Fruit fly (Drosophila melanogaster) whole organism, embryonic: ENCODE measurements around the gene CG9328.
A peak's percentile ranks its signal among the peaks of the same experiment; 100 is the strongest.

ENCODE experiments used
- CG9215 ChIP-seq: fragments of 200-800 bp; sonication (Bioruptor generic); IDR thresholded peaks from 2 replicates; pipeline ENCODE4 v1.3.6; 2022; ENCODE audit warnings: missing biosample characterization, missing genetic modification characterization
- gsb-n ChIP-seq: fragments of 200-800 bp; sonication (Bioruptor generic); optimal IDR thresholded peaks from 3 replicates; lab custom pipeline; 2018; ENCODE audit warnings: missing biosample characterization, mild to moderate bottlenecking, missing genetic modification characterization
- lbe ChIP-seq: fragments of 200-800 bp; sonication (Bioruptor generic); optimal IDR thresholded peaks from 2 replicates; lab custom pipeline; 2016; ENCODE audit warnings: missing biosample characterization, mild to moderate bottlenecking, missing genetic modification characterization

DNA sequence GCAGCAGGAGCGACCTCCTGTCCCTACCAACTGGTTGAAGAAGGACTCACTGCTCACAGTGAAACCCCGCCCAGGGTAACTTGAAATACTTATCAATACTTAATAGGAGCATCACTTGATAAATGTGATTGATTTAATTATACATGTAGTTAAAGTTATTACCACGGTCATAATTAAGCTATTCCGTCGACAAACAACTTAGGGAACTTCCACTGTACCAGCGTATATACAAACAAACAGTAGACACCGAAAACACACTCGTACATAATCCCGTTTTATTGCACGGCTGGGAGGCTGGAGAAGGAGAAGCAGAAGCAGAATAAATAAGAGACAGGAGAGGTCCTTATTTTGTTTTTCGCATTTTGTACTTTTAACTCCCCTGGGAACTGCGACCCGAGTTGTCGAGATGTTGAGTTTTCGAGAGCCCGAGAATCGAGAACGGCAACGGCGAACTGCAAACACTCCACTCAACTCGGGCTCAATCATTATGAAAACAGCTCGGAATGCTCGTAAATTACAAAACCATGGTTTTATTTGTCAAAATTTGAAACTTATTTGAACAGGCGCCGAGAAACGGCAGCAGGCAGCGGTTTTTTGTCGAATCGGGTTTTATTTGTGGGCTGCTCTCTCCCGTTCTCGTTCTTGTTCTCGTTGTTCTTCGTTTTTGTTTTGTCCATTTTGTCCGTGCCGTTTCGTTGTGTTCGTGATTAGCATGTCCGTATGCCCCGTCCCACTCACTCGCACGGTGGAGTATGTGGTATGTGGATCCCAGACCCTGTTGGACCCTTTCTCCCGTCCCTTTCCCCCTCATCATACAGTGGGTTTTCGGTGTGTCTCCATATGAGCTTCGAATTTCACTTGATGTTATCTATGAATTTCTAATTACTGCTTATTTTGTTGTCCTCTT lies 2.7 kb downstream of the CG9328 start:
- no peak for TF ChIP-seq gsb-n (tag; lab: Kevin White, UChicago)
- no peak; the same call in 1 of the 2 replicates for TF ChIP-seq CG9215
- TF ChIP-seq lbe (GFP tag; lab: Kevin White, UChicago): peak; percentile 96
